Fruit fly (Drosophila melanogaster) whole organism, adult: ENCODE measurements around the gene P5cr.
A peak's percentile ranks its signal among the peaks of the same experiment; 100 is the strongest.

Experiments
- CG11617 ChIP-seq: fragments of 200-800 bp; sonication (Bioruptor generic); optimal IDR thresholded peaks from 2 replicates; lab custom pipeline; 2017; ENCODE audit warnings: mild to moderate bottlenecking, missing biosample characterization, missing genetic modification reagents, missing genetic modification characterization
- CG12768 ChIP-seq: fragments of 200-800 bp; sonication (Bioruptor generic); optimal IDR thresholded peaks from 2 replicates; lab custom pipeline; 2017; ENCODE audit warnings: missing biosample characterization, missing genetic modification characterization, mild to moderate bottlenecking, moderate library complexity, missing genetic modification reagents
- CG14711 ChIP-seq: fragments of 200-800 bp; sonication (Bioruptor generic); optimal IDR thresholded peaks from 2 replicates; lab custom pipeline; 2018; ENCODE audit warnings: missing biosample characterization, mild to moderate bottlenecking, missing genetic modification characterization, moderate library complexity
- CG1620 ChIP-seq: fragments of 200-800 bp; sonication (Bioruptor generic); optimal IDR thresholded peaks from 2 replicates; lab custom pipeline; 2016; ENCODE audit warnings: missing biosample characterization, missing genetic modification characterization
- CG33017 ChIP-seq: fragments of 200-800 bp; sonication (Bioruptor generic); optimal IDR thresholded peaks from 2 replicates; lab custom pipeline; 2018; ENCODE audit warnings: missing biosample characterization, mild to moderate bottlenecking, missing genetic modification characterization, moderate library complexity
- CG5204 ChIP-seq: fragments of 200-800 bp; sonication (Bioruptor generic); optimal IDR thresholded peaks from 2 replicates; lab custom pipeline; 2016; ENCODE audit warnings: missing biosample characterization, missing genetic modification characterization
- CG7045 ChIP-seq: fragments of 200-800 bp; sonication (Bioruptor generic); optimal IDR thresholded peaks from 2 replicates; lab custom pipeline; 2017; ENCODE audit warnings: missing biosample characterization, mild to moderate bottlenecking, missing genetic modification characterization
- CG7101 ChIP-seq: fragments of 200-800 bp; sonication (Bioruptor generic); optimal IDR thresholded peaks from 2 replicates; lab custom pipeline; 2018; ENCODE audit warnings: missing biosample characterization, mild to moderate bottlenecking, missing genetic modification characterization, moderate library complexity
- Clk ChIP-seq: fragments of 200-800 bp; sonication (Bioruptor generic); optimal IDR thresholded peaks from 2 replicates; lab custom pipeline; 2017; ENCODE audit warnings: missing biosample characterization, missing genetic modification characterization
- Crg-1 ChIP-seq: fragments of 200-800 bp; sonication (Bioruptor generic); optimal IDR thresholded peaks from 2 replicates; lab custom pipeline; 2016; ENCODE audit warnings: missing biosample characterization, missing genetic modification characterization
- Hr96 ChIP-seq: fragments of 200-800 bp; sonication (Bioruptor generic); optimal IDR thresholded peaks from 2 replicates; lab custom pipeline; 2016; ENCODE audit warnings: missing biosample characterization, missing genetic modification characterization
- Mnt ChIP-seq: fragments of 200-800 bp; sonication (Bioruptor generic); optimal IDR thresholded peaks from 2 replicates; lab custom pipeline; 2016; ENCODE audit warnings: missing biosample characterization, mild to moderate bottlenecking, missing genetic modification characterization
- bab1 ChIP-seq: fragments of 200-800 bp; sonication (Bioruptor generic); optimal IDR thresholded peaks from 3 replicates; lab custom pipeline; 2019; ENCODE audit warnings: missing biosample characterization, mild to moderate bottlenecking, missing genetic modification characterization, moderate library complexity
- cic ChIP-seq: fragments of 200-800 bp; sonication (Bioruptor generic); optimal IDR thresholded peaks from 2 replicates; lab custom pipeline; 2017; ENCODE audit warnings: missing biosample characterization, mild to moderate bottlenecking, missing genetic modification characterization, moderate library complexity
- cnc ChIP-seq, 2 experiments: fragments of >200 bp; optimal IDR thresholded peaks; 2 replicates each; lab custom pipeline; 2017
- kay ChIP-seq: fragments of 200-800 bp; sonication (Bioruptor generic); peaks from one replicate; lab custom pipeline; 2016; ENCODE audit warnings: missing biosample characterization, missing genetic modification characterization, borderline replicate concordance
- ovo ChIP-seq: fragments of 200-800 bp; sonication (Bioruptor generic); optimal IDR thresholded peaks from 2 replicates; lab custom pipeline; 2016; ENCODE audit warnings: missing biosample characterization, missing genetic modification characterization
- pad ChIP-seq: fragments of 200-800 bp; sonication (Bioruptor generic); optimal IDR thresholded peaks from 3 replicates; lab custom pipeline; 2017; ENCODE audit warnings: missing biosample characterization, missing genetic modification characterization, mild to moderate bottlenecking, moderate library complexity, missing genetic modification reagents
- tj ChIP-seq: fragments of 200-800 bp; sonication (Bioruptor generic); optimal IDR thresholded peaks from 3 replicates; lab custom pipeline; 2017; ENCODE audit warnings: missing biosample characterization, mild to moderate bottlenecking, missing genetic modification characterization, moderate library complexity
- toe ChIP-seq: fragments of 200-800 bp; sonication (Bioruptor generic); optimal IDR thresholded peaks from 2 replicates; lab custom pipeline; 2016; ENCODE audit warnings: missing biosample characterization, missing genetic modification characterization

The P5cr gene

DNA sequence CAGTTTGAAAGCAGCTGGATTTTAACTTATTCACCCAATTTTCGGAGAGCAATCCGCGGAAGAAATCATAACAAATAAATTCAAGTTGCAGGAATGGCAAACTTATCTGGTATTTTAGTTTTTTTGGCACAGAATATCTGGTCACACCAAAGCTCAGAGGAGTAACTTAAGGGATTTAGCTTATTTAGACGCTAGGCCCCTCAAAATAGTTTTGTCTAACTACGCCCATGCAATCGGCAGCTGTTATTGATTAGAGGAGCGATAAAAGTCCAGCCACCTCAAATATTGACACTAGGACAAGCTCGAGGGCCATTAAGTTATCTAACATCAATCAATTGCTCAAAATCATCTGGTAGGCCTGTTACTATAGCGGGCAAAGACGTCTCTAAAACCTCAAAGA is at the start of gene P5cr, which contains the start of gene GatA:
Gene P5cr (plus strand): TSS at position 174 of the 400 bp plus-strand sequence.
Gene GatA (minus strand): TSS at position 100 of the 400 bp plus-strand sequence.
- TF ChIP-seq toe = no peak
- TF ChIP-seq Crg-1 (GFP tag; lab: Kevin White, UChicago) = peak; percentile 86
- peak; percentile 80 for TF ChIP-seq CG14711 (tag; lab: Kevin White, UChicago)
- TF ChIP-seq pad (GFP tag; lab: Kevin White, UChicago) = peak; percentile 56
- TF ChIP-seq CG12768 (GFP tag; lab: Kevin White, UChicago) = peak; percentile 83
- TF ChIP-seq CG11617 (GFP tag; lab: Kevin White, UChicago) = peak; percentile 72
- no peak for TF ChIP-seq kay (GFP tag; lab: Kevin White, UChicago)
- TF ChIP-seq ovo (GFP tag; lab: Kevin White, UChicago) = peak; percentile 26
- TF ChIP-seq CG1620 (GFP tag; lab: Kevin White, UChicago) = peak; percentile 75
- peak; percentile 86 for TF ChIP-seq CG7101 (tag; lab: Kevin White, UChicago)
- peak; percentile 65 for TF ChIP-seq Clk
- peak; percentile 40 for TF ChIP-seq Hr96 (GFP tag; lab: Kevin White, UChicago)
- peak; percentile 75 for TF ChIP-seq Mnt
- TF ChIP-seq cnc (optimal IDR thresholded peaks at IDR 0.05; lab: Kevin White, UChicago) = no peak
- peak; percentile 8 for TF ChIP-seq tj (GFP tag; lab: Kevin White, UChicago)
- peak; percentile 59 for TF ChIP-seq cic (GFP tag; lab: Kevin White, UChicago)
- peak; percentile 68 for TF ChIP-seq bab1 (GFP tag; lab: Kevin White, UChicago)
- peak; percentile 85 for TF ChIP-seq CG7045 (GFP tag; lab: Kevin White, UChicago)
- peak; percentile 88 for TF ChIP-seq CG33017 (tag; lab: Kevin White, UChicago)
- no peak for TF ChIP-seq CG5204 (GFP tag; lab: Kevin White, UChicago)

- TF ChIP-seq bab1 (GFP tag; lab: Kevin White, UChicago) = no peak
- TF ChIP-seq CG11617 (GFP tag; lab: Kevin White, UChicago) = peak; percentile 60
- TF ChIP-seq kay (GFP tag; lab: Kevin White, UChicago) = peak; percentile 90
- TF ChIP-seq CG14711 (tag; lab: Kevin White, UChicago) = no peak
- no peak for TF ChIP-seq cic (GFP tag; lab: Kevin White, UChicago)
- peak; percentile 35 for TF ChIP-seq tj (GFP tag; lab: Kevin White, UChicago)
- TF ChIP-seq CG33017 (tag; lab: Kevin White, UChicago) = no peak
Measured at dm6 chr3R:18980863-18981536, 47.7 kb upstream of the P5cr start, which contains the start of the genes dnk and Smu1. Gene dnk, plus strand, starts transcription at chr3R:18980995. Gene Smu1, minus strand, starts transcription at chr3R:18981324.

- TF ChIP-seq CG11617 (GFP tag; lab: Kevin White, UChicago) (peak; percentile 77), ovo (GFP tag; lab: Kevin White, UChicago) (peak; percentile 68), kay (GFP tag; lab: Kevin White, UChicago) (no peak), CG33017 (tag; lab: Kevin White, UChicago) (peak; percentile 78), pad (GFP tag; lab: Kevin White, UChicago) (peak; percentile 50), CG7101 (tag; lab: Kevin White, UChicago) (peak; percentile 84), CG12768 (GFP tag; lab: Kevin White, UChicago) (peak; percentile 70), cic (GFP tag; lab: Kevin White, UChicago) (peak; percentile 39), bab1 (GFP tag; lab: Kevin White, UChicago) (peak; percentile 83), Hr96 (GFP tag; lab: Kevin White, UChicago) (peak; percentile 24), cnc (optimal IDR thresholded peaks at IDR 0.05; lab: Kevin White, UChicago) (no peak), CG14711 (tag; lab: Kevin White, UChicago) (peak; percentile 81), toe (peak; percentile 63), Clk (peak; percentile 65), CG5204 (GFP tag; lab: Kevin White, UChicago) (peak; percentile 73), Crg-1 (GFP tag; lab: Kevin White, UChicago) (no peak), tj (GFP tag; lab: Kevin White, UChicago) (peak; percentile 50), CG7045 (GFP tag; lab: Kevin White, UChicago) (peak; percentile 75), Mnt (peak; percentile 57), CG1620 (GFP tag; lab: Kevin White, UChicago) (peak; percentile 67)
Measured at dm6 chr3R:18983614-18984185, 45.0 kb upstream of the P5cr start, which contains the start of the genes snRNP-U1-C and gukh. Gene snRNP-U1-C, minus strand, starts transcription at chr3R:18983650. Gene gukh, plus strand, starts transcription at chr3R:18984025.

- TF ChIP-seq tj (GFP tag; lab: Kevin White, UChicago) = no peak
- TF ChIP-seq CG7101 (tag; lab: Kevin White, UChicago) = peak; percentile 86
- TF ChIP-seq cnc (optimal IDR thresholded peaks at IDR 0.05; lab: Kevin White, UChicago) = no peak
- TF ChIP-seq CG7045 (GFP tag; lab: Kevin White, UChicago) = peak; percentile 46
- peak; percentile 62 for TF ChIP-seq bab1 (GFP tag; lab: Kevin White, UChicago)
- no peak for TF ChIP-seq ovo (GFP tag; lab: Kevin White, UChicago)
- peak; percentile 44 for TF ChIP-seq CG5204 (GFP tag; lab: Kevin White, UChicago)
- no peak for TF ChIP-seq kay (GFP tag; lab: Kevin White, UChicago)
- TF ChIP-seq CG33017 (tag; lab: Kevin White, UChicago) = peak; percentile 66
- peak; percentile 9 for TF ChIP-seq Crg-1 (GFP tag; lab: Kevin White, UChicago)
- peak; percentile 1 for TF ChIP-seq toe
- TF ChIP-seq CG1620 (GFP tag; lab: Kevin White, UChicago) = no peak
- no peak for TF ChIP-seq Hr96 (GFP tag; lab: Kevin White, UChicago)
- TF ChIP-seq CG14711 (tag; lab: Kevin White, UChicago) = peak; percentile 82
- TF ChIP-seq CG12768 (GFP tag; lab: Kevin White, UChicago) = peak; percentile 57
- TF ChIP-seq cic (GFP tag; lab: Kevin White, UChicago) = no peak
- TF ChIP-seq pad (GFP tag; lab: Kevin White, UChicago) = peak; percentile 74
- TF ChIP-seq Mnt = peak; percentile 35
- peak; percentile 80 for TF ChIP-seq CG11617 (GFP tag; lab: Kevin White, UChicago)
- no peak for TF ChIP-seq Clk
Measured at dm6 chr3R:18985114-18985785, 43.5 kb upstream of the P5cr start.
